Worm (Caenorhabditis elegans) whole organism, midembryonic: ENCODE data around the gene K07E3.2.

Experiments
- T22C8.4 ChIP-seq: fragments of 200-800 bp; sonication (Bioruptor generic); IDR thresholded peaks from 2 replicates; pipeline ENCODE4 v1.3.6; 2022; ENCODE audit warnings: missing genetic modification characterization, missing compliant biosample characterization
- cog-1 ChIP-seq: sonication (generic microtip); optimal IDR thresholded peaks from 2 replicates; lab custom pipeline; 2016; ENCODE audit warnings: missing genetic modification characterization, missing compliant biosample characterization
- flt-1 ChIP-seq: fragments of 200-800 bp; sonication (Bioruptor generic); IDR thresholded peaks from 2 replicates; pipeline ENCODE4 v1.3.6; 2022; ENCODE audit warnings: missing genetic modification characterization, missing compliant biosample characterization
- med-1 ChIP-seq: sonication (generic microtip); optimal IDR thresholded peaks from 2 replicates; lab custom pipeline; 2017; ENCODE audit warnings: missing genetic modification characterization, mild to moderate bottlenecking, missing compliant biosample characterization, antibody characterized with exemption, missing genetic modification reagents; ENCODE audit not compliant: insufficient read depth
- ref-1 ChIP-seq: fragments of 200-800 bp; sonication (Bioruptor generic); conservative IDR thresholded peaks from 2 replicates; pipeline ENCODE4 v1.3.6; 2022; ENCODE audit warnings: missing genetic modification reagents, missing genetic modification characterization, missing compliant biosample characterization
- tab-1 ChIP-seq: fragments of 200-800 bp; sonication (Bioruptor generic); IDR thresholded peaks from 2 replicates; pipeline ENCODE4 v1.3.6; 2022; ENCODE audit warnings: missing genetic modification characterization, missing compliant biosample characterization

DNA sequence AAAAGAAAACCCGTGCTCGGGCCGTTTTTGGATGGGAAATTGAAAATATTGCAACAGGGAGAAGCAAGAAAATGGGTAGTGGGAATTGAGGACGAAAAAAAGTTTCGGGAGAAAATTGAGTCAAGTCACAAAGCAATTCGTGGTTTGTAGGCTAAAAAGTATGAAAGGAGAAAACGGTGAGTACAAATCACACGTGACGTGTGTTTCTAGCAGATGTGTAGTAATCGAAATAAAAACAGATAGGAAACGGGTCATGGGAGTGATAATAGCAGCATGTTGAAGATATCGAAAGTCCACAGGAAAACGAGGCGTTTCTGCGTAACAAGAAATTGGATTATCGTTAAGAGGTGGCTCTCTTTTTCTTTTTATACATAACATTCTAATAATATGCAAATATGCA, 14.2 kb upstream of the K07E3.2 start:
- TF ChIP-seq flt-1 (GFP tag; lab: Robert Waterston, UW) = no peak
- TF ChIP-seq T22C8.4 (GFP tag; lab: Robert Waterston, UW) = no peak
- no peak for TF ChIP-seq cog-1
- TF ChIP-seq tab-1 (GFP tag; lab: Robert Waterston, UW) = no peak
- TF ChIP-seq med-1 = no peak
- TF ChIP-seq ref-1 (GFP tag; lab: Robert Waterston, UW) = no peak
